Worm (Caenorhabditis elegans) whole organism, L3 larva: ENCODE data around the gene ima-1.
A peak's percentile ranks its signal among the peaks of the same experiment; 100 is the strongest.
"Not testable (repeated sequence)": the region's sequence is repeated elsewhere in the genome, so short reads cannot be mapped to it uniquely, and the experiment has no call there.

Experiments used
- R02D3.7 ChIP-seq: fragments of 150-350 bp; optimal IDR thresholded peaks from 2 replicates; lab custom pipeline; 2014; ENCODE audit warnings: missing biosample characterization, missing genetic modification characterization
- ceh-16 ChIP-seq: sonication (generic microtip); optimal IDR thresholded peaks from 2 replicates; lab custom pipeline; 2017; ENCODE audit warnings: missing biosample characterization, missing genetic modification characterization
- ceh-28 ChIP-seq: fragments of 150-350 bp; optimal IDR thresholded peaks from 2 replicates; lab custom pipeline; 2014; ENCODE audit warnings: missing biosample characterization, missing genetic modification reagents, missing genetic modification characterization
- ceh-82 ChIP-seq: fragments of 150-350 bp; optimal IDR thresholded peaks from 2 replicates; lab custom pipeline; 2014; ENCODE audit warnings: missing biosample characterization, missing genetic modification characterization
- elt-1 ChIP-seq: fragments of 150-350 bp; optimal IDR thresholded peaks from 2 replicates; lab custom pipeline; 2014; ENCODE audit warnings: missing biosample characterization, missing genetic modification characterization
- elt-2 ChIP-seq: sonication (generic microtip); optimal IDR thresholded peaks from 2 replicates; lab custom pipeline; 2016; ENCODE audit warnings: missing genetic modification reagents, mild to moderate bottlenecking, missing genetic modification characterization, missing compliant biosample characterization
- elt-3 ChIP-seq, 3 experiments: fragments of 150-350 bp in 1 of 3; sonication (generic microtip) in 2 of 3; optimal IDR thresholded peaks; 2 replicates in 2 of 3; 4 replicates in 1 of 3; lab custom pipeline; 2014 to 2017; ENCODE audit warnings: missing biosample characterization in 3 of 3, missing genetic modification characterization in 3 of 3
- eor-1 ChIP-seq, 2 experiments: fragments of 150-350 bp; optimal IDR thresholded peaks; 2 replicates each; lab custom pipeline; 2014 to 2018; ENCODE audit warnings: missing biosample characterization in 2 of 2, missing genetic modification characterization in 2 of 2
- fkh-2 ChIP-seq: fragments of 150-350 bp; optimal IDR thresholded peaks from 2 replicates; lab custom pipeline; 2014; ENCODE audit warnings: missing biosample characterization, missing genetic modification reagents, missing genetic modification characterization
- fos-1 ChIP-seq: fragments of 150-350 bp; optimal IDR thresholded peaks from 2 replicates; lab custom pipeline; 2014; ENCODE audit warnings: missing biosample characterization, missing genetic modification characterization
- jun-1 ChIP-seq: fragments of 150-350 bp; optimal IDR thresholded peaks from 2 replicates; lab custom pipeline; 2014; ENCODE audit warnings: missing biosample characterization, missing genetic modification reagents, missing genetic modification characterization
- lin-15B ChIP-seq: fragments of 150-350 bp; optimal IDR thresholded peaks from 2 replicates; lab custom pipeline; 2014; ENCODE audit warnings: missing biosample characterization, missing genetic modification characterization
- lin-39 ChIP-seq: fragments of 150-350 bp; optimal IDR thresholded peaks from 2 replicates; lab custom pipeline; 2018; ENCODE audit warnings: missing biosample characterization, missing genetic modification reagents, missing genetic modification characterization
- lsy-12 ChIP-seq: sonication (generic microtip); optimal IDR thresholded peaks from 2 replicates; lab custom pipeline; 2016; ENCODE audit warnings: mild to moderate bottlenecking, missing genetic modification characterization, missing compliant biosample characterization
- nhr-11 ChIP-seq: fragments of 150-350 bp; optimal IDR thresholded peaks from 2 replicates; lab custom pipeline; 2014; ENCODE audit warnings: missing biosample characterization, missing genetic modification characterization
- nhr-23 ChIP-seq: fragments of 150-350 bp; optimal IDR thresholded peaks from 2 replicates; lab custom pipeline; 2014; ENCODE audit warnings: missing biosample characterization, missing genetic modification reagents, missing genetic modification characterization
- nhr-237 ChIP-seq: fragments of 150-350 bp; optimal IDR thresholded peaks from 2 replicates; lab custom pipeline; 2014; ENCODE audit warnings: missing biosample characterization, missing genetic modification characterization
- nhr-67 ChIP-seq: fragments of 150-350 bp; optimal IDR thresholded peaks from 2 replicates; lab custom pipeline; 2014; ENCODE audit warnings: missing biosample characterization, missing genetic modification characterization
- nhr-76 ChIP-seq: fragments of 150-350 bp; sonication (generic microtip); optimal IDR thresholded peaks from 5 replicates; lab custom pipeline; 2014; ENCODE audit warnings: missing biosample characterization, missing genetic modification characterization
- nhr-77 ChIP-seq: fragments of 150-350 bp; optimal IDR thresholded peaks from 2 replicates; lab custom pipeline; 2014; ENCODE audit warnings: missing biosample characterization, missing genetic modification characterization
- pqm-1 ChIP-seq: fragments of 150-350 bp; optimal IDR thresholded peaks from 2 replicates; lab custom pipeline; 2017; ENCODE audit warnings: missing biosample characterization, missing genetic modification characterization, inconsistent platforms
- snpc-4 ChIP-seq: fragments of 150-350 bp; optimal IDR thresholded peaks from 2 replicates; lab custom pipeline; 2014; ENCODE audit warnings: missing biosample characterization, missing genetic modification characterization
- unc-62 ChIP-seq: fragments of 150-350 bp; sonication (generic microtip); optimal IDR thresholded peaks from 4 replicates; lab custom pipeline; 2014; ENCODE audit warnings: missing biosample characterization, missing genetic modification reagents, missing genetic modification characterization
- zag-1 ChIP-seq: fragments of 150-350 bp; optimal IDR thresholded peaks from 2 replicates; lab custom pipeline; 2014; ENCODE audit warnings: missing biosample characterization, missing genetic modification characterization

ima-1 gene

DNA sequence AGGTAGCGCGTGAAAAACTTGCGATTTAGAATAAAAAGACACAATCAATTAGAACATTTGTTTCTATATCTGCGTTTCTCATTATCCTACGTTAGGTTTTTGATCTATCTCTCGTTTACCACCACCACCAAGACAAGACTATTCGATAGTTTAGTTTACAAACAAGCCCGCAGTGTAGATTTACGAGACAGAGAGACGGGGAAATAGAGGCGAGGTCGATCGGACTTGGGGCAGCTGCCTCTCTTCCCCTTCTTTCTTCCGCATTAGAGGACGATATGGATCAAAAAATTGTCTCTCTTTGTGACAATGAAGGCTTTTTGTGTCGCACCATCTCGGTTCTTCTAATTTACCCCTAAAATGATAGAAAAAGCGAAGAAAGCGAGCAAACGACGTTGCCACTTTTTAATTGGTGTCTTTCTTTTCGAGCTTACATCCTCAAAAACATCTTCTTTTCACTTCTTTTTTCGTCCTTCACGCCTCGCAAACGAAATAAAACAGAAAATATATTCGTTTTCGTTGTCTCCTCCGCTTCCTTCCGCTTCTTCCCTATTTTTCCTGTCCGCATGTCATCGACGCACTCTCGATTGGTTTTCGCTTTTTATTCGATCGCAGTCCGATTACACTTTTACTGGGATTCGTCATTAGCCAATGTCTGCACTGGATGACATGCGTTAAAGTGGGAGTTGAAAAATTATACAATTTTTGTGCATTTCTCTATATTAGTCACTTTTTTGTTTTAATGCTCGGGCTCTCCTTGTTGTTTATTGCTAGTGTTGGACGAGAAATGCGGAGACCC lies 42.1 kb downstream of the ima-1 start (continued):
- TF ChIP-seq lin-15B (no peak), eor-1 (tag; optimal IDR thresholded peaks at IDR 0.05; lab: Kevin White, UChicago) (no peak), nhr-237 (tag; lab: Kevin White, UChicago) (no peak), ceh-28 (peak; percentile 49), R02D3.7 (tag; lab: Kevin White, UChicago) (peak; percentile 28), jun-1 (tag; lab: Kevin White, UChicago) (no peak), fkh-2 (tag; lab: Kevin White, UChicago) (no peak), nhr-11 (tag; lab: Kevin White, UChicago) (no peak), lin-39 (tag; lab: Kevin White, UChicago) (no peak), elt-2 (tag; lab: Kevin White, UChicago) (no peak), nhr-67 (tag; lab: Kevin White, UChicago) (no peak)

- TF ChIP-seq R02D3.7 (tag; lab: Kevin White, UChicago) (no peak), ceh-82 (tag; lab: Kevin White, UChicago) (no peak), ceh-16 (tag; lab: Kevin White, UChicago) (no peak), elt-3 (tag; optimal IDR thresholded peaks at IDR 0.05; lab: Kevin White, UChicago) (no peak), elt-1 (tag; lab: Kevin White, UChicago) (no peak), unc-62 (no peak)
These were observed 42.8 kb downstream of the ima-1 start, which contains the start of gene gly-20 for ce11 chrV:11282272-11282671. gly-20 (plus strand) TSS chrV:11282572.

DNA sequence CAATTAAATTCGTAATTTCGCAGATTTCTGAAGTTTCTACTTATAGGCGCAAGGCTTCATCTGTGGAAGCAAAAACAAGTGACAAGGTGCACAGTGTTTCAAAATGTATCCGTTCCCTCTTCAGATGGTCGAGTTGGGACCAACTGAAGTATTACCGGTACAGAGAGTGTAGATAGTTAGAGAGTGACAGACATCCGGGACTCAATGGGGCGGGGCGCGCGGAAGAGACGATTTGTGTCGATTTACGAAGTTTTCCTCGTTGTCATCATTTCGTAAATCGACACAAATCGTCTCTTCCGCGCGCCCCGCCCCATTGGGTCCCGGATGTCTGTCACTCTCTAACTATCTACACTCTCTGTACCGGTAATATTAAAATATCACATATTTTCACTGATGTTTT lies 46.6 kb downstream of the ima-1 start, which contains the start of gene C03E10.3:
Gene C03E10.3, plus strand, starts transcription at position 301 of the 400 bp plus-strand sequence.
- not testable (repeated sequence) for TF ChIP-seq pqm-1 (tag; lab: Kevin White, UChicago); ceh-28; nhr-77 (tag; lab: Kevin White, UChicago)

DNA sequence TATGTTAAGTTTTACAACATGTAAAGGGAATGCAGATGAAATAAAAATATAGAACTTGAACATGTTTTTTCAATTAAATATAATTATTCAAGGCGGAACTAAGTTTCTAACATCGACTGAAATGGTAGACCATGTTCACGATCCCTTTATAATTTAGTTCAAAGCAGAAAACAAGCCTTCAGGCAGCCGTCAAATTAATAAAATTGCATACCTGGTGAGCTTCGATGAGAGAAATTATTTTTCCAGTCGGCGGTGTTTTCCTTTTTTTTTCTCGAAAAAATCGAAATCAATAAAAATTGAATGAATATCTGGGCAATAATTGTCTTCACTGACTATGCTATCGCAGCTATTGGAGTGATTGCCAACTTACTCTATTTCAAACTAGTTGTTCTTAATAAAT lies 51.4 kb downstream of the ima-1 start, which contains the start of gene C03E10.1:
Gene C03E10.1, plus strand, starts transcription at position 301 of the 400 bp plus-strand sequence.
- TF ChIP-seq zag-1 (no peak), ceh-16 (tag; lab: Kevin White, UChicago) (no peak), elt-2 (tag; lab: Kevin White, UChicago) (no peak), fos-1 (no peak), lsy-12 (no peak), nhr-23 (tag; lab: Kevin White, UChicago) (no peak), nhr-76 (no peak), R02D3.7 (tag; lab: Kevin White, UChicago) (no peak), snpc-4 (tag; lab: Kevin White, UChicago) (no peak)
